Fruit fly (Drosophila melanogaster) whole organism, embryonic: ENCODE data around the gene CG42833.

Experiments
- Ada2b ChIP-seq: fragments of 200-800 bp; sonication (Bioruptor generic); IDR thresholded peaks from 2 replicates; pipeline ENCODE4 v1.3.6; 2022; ENCODE audit warnings: missing biosample characterization, missing genetic modification characterization
- Adf1 ChIP-seq: fragments of 200-800 bp; sonication (Bioruptor generic); IDR thresholded peaks from 2 replicates; pipeline ENCODE4 v1.3.6; 2022; ENCODE audit warnings: missing biosample characterization, missing genetic modification characterization
- Bgb ChIP-seq: fragments of 200-800 bp; sonication (Bioruptor generic); IDR thresholded peaks from 2 replicates; pipeline ENCODE4 v1.3.6; 2022; ENCODE audit warnings: missing biosample characterization, missing genetic modification characterization; ENCODE audit not compliant: partially characterized antibody
- Blimp-1 ChIP-seq: fragments of 200-800 bp; sonication (Bioruptor generic); optimal IDR thresholded peaks from 3 replicates; lab custom pipeline; 2018; ENCODE audit warnings: missing biosample characterization, missing genetic modification characterization, mild to moderate bottlenecking, moderate library complexity, missing genetic modification reagents
- CG11247 ChIP-seq: fragments of 200-800 bp; sonication (Bioruptor generic); IDR thresholded peaks from 2 replicates; pipeline ENCODE4 v1.3.6; 2022; ENCODE audit warnings: missing biosample characterization, missing genetic modification characterization
- CG11504 ChIP-seq: fragments of 200-800 bp; sonication (Bioruptor generic); optimal IDR thresholded peaks from 3 replicates; lab custom pipeline; 2019; ENCODE audit warnings: missing biosample characterization, mild to moderate bottlenecking, missing genetic modification characterization, moderate library complexity
- CG11560 ChIP-seq: fragments of 200-800 bp; sonication (Bioruptor generic); IDR thresholded peaks from 3 replicates; pipeline ENCODE4 v1.3.6; 2022; ENCODE audit warnings: missing biosample characterization, missing genetic modification characterization
- CG12391 ChIP-seq: fragments of 200-800 bp; sonication (Bioruptor generic); optimal IDR thresholded peaks from 3 replicates; lab custom pipeline; 2018; ENCODE audit warnings: missing biosample characterization, mild to moderate bottlenecking, missing genetic modification characterization, moderate library complexity
- CG13624 ChIP-seq: fragments of 200-800 bp; sonication (Bioruptor generic); optimal IDR thresholded peaks from 2 replicates; lab custom pipeline; 2016; ENCODE audit warnings: missing biosample characterization, missing genetic modification characterization
- CG14050 ChIP-seq: fragments of 200-800 bp; sonication (Bioruptor generic); IDR thresholded peaks from 3 replicates; pipeline ENCODE4 v1.3.6; 2022; ENCODE audit warnings: missing biosample characterization, missing genetic modification characterization
- CG15479 ChIP-seq: fragments of 200-800 bp; sonication (Bioruptor generic); optimal IDR thresholded peaks from 3 replicates; lab custom pipeline; 2019; ENCODE audit warnings: missing biosample characterization, mild to moderate bottlenecking, missing genetic modification characterization, moderate library complexity
- CG15514 ChIP-seq: fragments of 200-800 bp; sonication (Bioruptor generic); optimal IDR thresholded peaks from 3 replicates; lab custom pipeline; 2017; ENCODE audit warnings: missing biosample characterization, missing genetic modification characterization, mild to moderate bottlenecking, moderate library complexity, missing genetic modification reagents
- CG15696 ChIP-seq: fragments of 200-800 bp; sonication (Bioruptor generic); optimal IDR thresholded peaks from 2 replicates; lab custom pipeline; 2019; ENCODE audit warnings: missing biosample characterization, mild to moderate bottlenecking, missing genetic modification characterization, moderate library complexity
- CG1603 ChIP-seq: fragments of 200-800 bp; sonication (Bioruptor generic); optimal IDR thresholded peaks from 2 replicates; lab custom pipeline; 2019; ENCODE audit warnings: missing biosample characterization, mild to moderate bottlenecking, missing genetic modification characterization, moderate library complexity
- CG16813 ChIP-seq: fragments of 200-800 bp; sonication (Bioruptor generic); IDR thresholded peaks from 3 replicates; pipeline ENCODE4 v1.3.6; 2022; ENCODE audit warnings: missing biosample characterization, missing genetic modification characterization; ENCODE audit not compliant: partially characterized antibody
- CG2120 ChIP-seq: fragments of 200-800 bp; sonication (Bioruptor generic); optimal IDR thresholded peaks from 3 replicates; lab custom pipeline; 2016; ENCODE audit warnings: missing biosample characterization, missing genetic modification characterization
- CG31441 ChIP-seq: fragments of 200-800 bp; sonication (Bioruptor generic); IDR thresholded peaks from 2 replicates; pipeline ENCODE4 v1.3.6; 2022; ENCODE audit warnings: missing biosample characterization, missing genetic modification characterization
- CG32532 ChIP-seq: fragments of 200-800 bp; sonication (Bioruptor generic); IDR thresholded peaks from 2 replicates; pipeline ENCODE4 v1.3.6; 2022; ENCODE audit warnings: missing biosample characterization, missing genetic modification characterization
- CG3838 ChIP-seq: fragments of 200-800 bp; sonication (Bioruptor generic); optimal IDR thresholded peaks from 3 replicates; lab custom pipeline; 2016; ENCODE audit warnings: missing biosample characterization, missing genetic modification characterization
- CG3847 ChIP-seq: fragments of 200-800 bp; sonication (Bioruptor generic); IDR thresholded peaks from 2 replicates; pipeline ENCODE4 v1.3.6; 2022; ENCODE audit warnings: missing biosample characterization, missing genetic modification characterization
- CG4820 ChIP-seq: fragments of 200-800 bp; sonication (Bioruptor generic); optimal IDR thresholded peaks from 3 replicates; lab custom pipeline; 2016; ENCODE audit warnings: missing biosample characterization, missing genetic modification characterization
- CG5180 ChIP-seq: fragments of 200-800 bp; sonication (Bioruptor generic); optimal IDR thresholded peaks from 3 replicates; lab custom pipeline; 2017; ENCODE audit warnings: missing biosample characterization, missing genetic modification characterization, mild to moderate bottlenecking, moderate library complexity, missing genetic modification reagents
- CG6791 ChIP-seq: fragments of 200-800 bp; sonication (Bioruptor generic); IDR thresholded peaks from 3 replicates; pipeline ENCODE4 v1.3.6; 2022; ENCODE audit warnings: missing biosample characterization, missing genetic modification characterization; ENCODE audit not compliant: partially characterized antibody
- CG7556 ChIP-seq: fragments of 200-800 bp; sonication (Bioruptor generic); optimal IDR thresholded peaks from 2 replicates; lab custom pipeline; 2017; ENCODE audit warnings: missing biosample characterization, mild to moderate bottlenecking, missing genetic modification characterization
- CG9609 ChIP-seq: fragments of 200-800 bp; sonication (Bioruptor generic); optimal IDR thresholded peaks from 3 replicates; lab custom pipeline; 2016; ENCODE audit warnings: missing biosample characterization, missing genetic modification characterization
- CG9876 ChIP-seq: fragments of 200-800 bp; sonication (Bioruptor generic); optimal IDR thresholded peaks from 2 replicates; lab custom pipeline; 2016; ENCODE audit warnings: missing biosample characterization, missing genetic modification characterization
- CHES-1-like ChIP-seq: fragments of 200-800 bp; sonication (Bioruptor generic); optimal IDR thresholded peaks from 2 replicates; lab custom pipeline; 2016; ENCODE audit warnings: missing biosample characterization, missing genetic modification characterization
- Dip2 ChIP-seq: fragments of 200-800 bp; sonication (Bioruptor generic); IDR thresholded peaks from 2 replicates; pipeline ENCODE4 v1.3.6; 2022; ENCODE audit warnings: missing biosample characterization, missing genetic modification characterization
- HLH4C ChIP-seq: fragments of 200-800 bp; sonication (Bioruptor generic); IDR thresholded peaks from 3 replicates; pipeline ENCODE4 v1.3.6; 2022; ENCODE audit warnings: missing biosample characterization, missing genetic modification characterization; ENCODE audit not compliant: partially characterized antibody
- Hey ChIP-seq: fragments of 200-800 bp; sonication (Bioruptor generic); optimal IDR thresholded peaks from 3 replicates; lab custom pipeline; 2018; ENCODE audit warnings: missing biosample characterization, mild to moderate bottlenecking, missing genetic modification characterization
- Hmx ChIP-seq: fragments of 200-800 bp; sonication (Bioruptor generic); optimal IDR thresholded peaks from 2 replicates; lab custom pipeline; 2016; ENCODE audit warnings: missing biosample characterization, missing genetic modification characterization
- Optix ChIP-seq: fragments of 200-800 bp; sonication (Bioruptor generic); IDR thresholded peaks from 3 replicates; pipeline ENCODE4 v1.3.6; 2022; ENCODE audit warnings: missing biosample characterization, missing genetic modification characterization
- ac ChIP-seq: fragments of 200-800 bp; sonication (Bioruptor generic); optimal IDR thresholded peaks from 3 replicates; lab custom pipeline; 2017; ENCODE audit warnings: missing biosample characterization, mild to moderate bottlenecking, missing genetic modification characterization
- cad ChIP-seq: fragments of >200 bp; optimal IDR thresholded peaks from 2 replicates; lab custom pipeline; 2017; ENCODE audit warnings: missing biosample characterization, missing genetic modification characterization
- chif ChIP-seq, 2 experiments: fragments of 200-800 bp; sonication (Bioruptor generic); optimal IDR thresholded peaks; 3 replicates each; lab custom pipeline; 2016; ENCODE audit warnings: missing biosample characterization in 2 of 2, missing genetic modification characterization in 2 of 2
- da ChIP-seq: fragments of 200-800 bp; sonication (Bioruptor generic); optimal IDR thresholded peaks from 2 replicates; lab custom pipeline; 2016; ENCODE audit warnings: missing biosample characterization, missing genetic modification characterization
- dati ChIP-seq: fragments of 200-800 bp; sonication (Bioruptor generic); IDR thresholded peaks from 2 replicates; pipeline ENCODE4 v1.3.6; 2022; ENCODE audit warnings: missing biosample characterization, missing genetic modification characterization
- ind ChIP-seq: fragments of 200-800 bp; sonication (Bioruptor generic); optimal IDR thresholded peaks from 3 replicates; lab custom pipeline; 2016; ENCODE audit warnings: missing biosample characterization, missing genetic modification characterization
- inv ChIP-seq: fragments of 200-800 bp; sonication (Bioruptor generic); IDR thresholded peaks from 2 replicates; pipeline ENCODE4 v1.3.6; 2022; ENCODE audit warnings: missing biosample characterization, missing genetic modification characterization; ENCODE audit not compliant: partially characterized antibody
- jigr1 ChIP-seq: fragments of 200-800 bp; sonication (Bioruptor generic); IDR thresholded peaks from 3 replicates; pipeline ENCODE4 v1.3.6; 2022; ENCODE audit warnings: missing biosample characterization, missing genetic modification characterization
- lilli ChIP-seq: fragments of 200-800 bp; sonication (Bioruptor generic); optimal IDR thresholded peaks from 3 replicates; lab custom pipeline; 2016; ENCODE audit warnings: missing biosample characterization, missing genetic modification characterization
- odd ChIP-seq: fragments of 200-800 bp; sonication (Bioruptor generic); optimal IDR thresholded peaks from 2 replicates; lab custom pipeline; 2017; ENCODE audit warnings: missing biosample characterization, mild to moderate bottlenecking, missing genetic modification characterization
- pros ChIP-seq: fragments of 200-800 bp; sonication (Bioruptor generic); optimal IDR thresholded peaks from 3 replicates; lab custom pipeline; 2019; ENCODE audit warnings: missing biosample characterization, mild to moderate bottlenecking, missing genetic modification characterization, moderate library complexity
- run ChIP-seq: fragments of 200-800 bp; sonication (Bioruptor generic); optimal IDR thresholded peaks from 3 replicates; lab custom pipeline; 2018; ENCODE audit warnings: missing biosample characterization, mild to moderate bottlenecking, missing genetic modification characterization
- sc ChIP-seq, 3 experiments: fragments of >200 bp in 2 of 3; fragments of 200-800 bp in 1 of 3; sonication (Bioruptor generic) in 1 of 3; optimal IDR thresholded peaks; 2 replicates in 2 of 3; 3 replicates in 1 of 3; lab custom pipeline; 2017; ENCODE audit warnings: mild to moderate bottlenecking in 1 of 3, missing biosample characterization in 1 of 3, missing genetic modification characterization in 1 of 3, missing genetic modification reagents in 1 of 3
- ttk ChIP-seq: fragments of 200-800 bp; sonication (Bioruptor generic); IDR thresholded peaks from 2 replicates; pipeline ENCODE4 v2.1.2; 2022; ENCODE audit warnings: missing biosample characterization, missing genetic modification characterization
- twi ChIP-seq: fragments of 200-800 bp; optimal IDR thresholded peaks from 2 replicates; lab custom pipeline; 2019; ENCODE audit warnings: missing biosample characterization, mild to moderate bottlenecking, missing genetic modification characterization, moderate library complexity

Gene CG42833

DNA sequence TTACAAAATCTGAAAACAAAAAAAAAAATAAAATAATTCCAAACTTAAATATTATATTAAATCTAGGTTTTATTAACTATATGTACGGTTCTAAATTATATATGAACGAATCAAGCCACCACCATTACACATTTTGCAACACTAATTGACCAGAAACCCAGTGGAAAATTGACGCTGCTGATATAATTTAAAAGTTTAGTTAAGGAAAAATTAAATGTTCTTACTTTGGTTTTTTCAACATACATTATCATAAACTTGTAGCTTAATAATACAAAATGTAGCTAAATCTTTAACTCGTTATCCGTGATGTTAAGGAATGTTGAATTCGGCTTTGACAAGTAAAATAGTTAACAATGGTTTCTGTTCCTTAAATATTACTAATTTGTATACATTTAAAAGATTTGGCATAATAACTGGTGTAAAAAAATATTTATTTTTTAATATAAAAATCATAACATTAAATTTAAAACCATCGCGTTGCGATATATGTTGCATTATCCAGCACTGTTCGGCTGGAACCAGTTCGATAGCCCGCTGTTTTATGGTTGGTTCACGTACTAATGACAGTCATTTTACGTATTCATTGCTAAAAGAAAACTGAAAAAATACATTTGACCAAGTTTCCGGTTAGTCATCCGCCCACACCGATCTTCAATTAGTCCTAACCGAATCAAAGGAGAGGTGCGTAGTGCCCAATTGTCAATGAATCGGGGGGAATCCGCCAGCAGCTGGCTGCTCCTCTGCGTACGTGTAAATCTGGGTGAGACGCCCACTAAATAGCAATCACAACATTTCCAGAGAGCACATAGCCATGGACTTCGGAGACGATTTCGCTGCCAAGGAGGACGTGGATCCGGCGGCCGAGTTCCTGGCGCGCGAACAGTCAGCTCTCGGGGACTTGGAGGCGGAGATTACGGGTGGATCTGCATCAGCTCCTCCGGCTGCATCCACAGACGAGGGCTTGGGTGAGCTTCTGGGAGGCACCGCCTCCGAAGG, 42.4 kb downstream of the CG42833 start (continued):
- TF ChIP-seq CG13624 (GFP tag; lab: Kevin White, UChicago) (no peak), CG6791 (GFP tag; lab: Robert Waterston, UW) (peak; percentile 45; the same call in 1 of the 3 replicates), jigr1 (peak; percentile 51; the same call in 2 of the 3 replicates), CG15514 (GFP tag; lab: Kevin White, UChicago) (peak; percentile 99), twi (tag; lab: Kevin White, UChicago) (peak; percentile 27), Adf1 (no peak; the same call in 1 of the 2 replicates), ind (GFP tag; lab: Kevin White, UChicago) (peak; percentile 56), CG9876 (GFP tag; lab: Kevin White, UChicago) (no peak), Optix (no peak), run (tag; lab: Kevin White, UChicago) (no peak), HLH4C (GFP tag; lab: Robert Waterston, UW) (peak; percentile 59; the same call in 1 of the 3 replicates), lilli (GFP tag; lab: Kevin White, UChicago) (peak; percentile 52), CG31441 (no peak; the same call in none of the 2 replicates), dati (GFP tag; lab: Robert Waterston, UW) (no peak), pros (GFP tag; lab: Kevin White, UChicago) (no peak), CG7556 (GFP tag; lab: Kevin White, UChicago) (peak; percentile 64), Bgb (peak; percentile 68), Dip2 (GFP tag; lab: Robert Waterston, UW) (no peak), CG11560 (no peak; the same call in 2 of the 3 replicates), ttk (GFP tag; lab: Robert Waterston, UW) (peak; percentile 32; the same call in 1 of the 2 replicates), odd (GFP tag; lab: Kevin White, UChicago) (no peak), CG11247 (peak; percentile 60), CG9609 (no peak), chif (GFP tag; optimal IDR thresholded peaks at IDR 0.05; lab: Kevin White, UChicago) (no peak), CG15479 (GFP tag; lab: Kevin White, UChicago) (no peak), CG1603 (peak; percentile 6), CG11504 (tag; lab: Kevin White, UChicago) (peak; percentile 67), CG16813 (peak; percentile 72), CG32532 (GFP tag; lab: Robert Waterston, UW) (peak; percentile 46), CHES-1-like (GFP tag; lab: Kevin White, UChicago) (no peak), CG4820 (peak; percentile 32), CG14050 (GFP tag; lab: Robert Waterston, UW) (peak; percentile 32), Blimp-1 (GFP tag; lab: Kevin White, UChicago) (peak; percentile 40), Ada2b (GFP tag; lab: Robert Waterston, UW) (peak; percentile 41; the same call in 1 of the 2 replicates), Hey (tag; lab: Kevin White, UChicago) (no peak), cad (GFP tag; lab: Kevin White, UChicago) (peak; percentile 28), CG15696 (tag; lab: Kevin White, UChicago) (no peak), CG12391 (tag; lab: Kevin White, UChicago) (peak; percentile 76), CG3847 (peak; percentile 66), sc (optimal IDR thresholded peaks at IDR 0.05; lab: Kevin White, UChicago) (no peak), sc (GFP tag; optimal IDR thresholded peaks at IDR 0.05; lab: Kevin White, UChicago) (peak; percentile 34), inv (GFP tag; lab: Robert Waterston, UW) (peak; percentile 63), CG3838 (GFP tag; lab: Kevin White, UChicago) (no peak), da (GFP tag; lab: Kevin White, UChicago) (no peak), ac (no peak), CG2120 (GFP tag; lab: Kevin White, UChicago) (peak; percentile 64), CG5180 (peak; percentile 10), Hmx (GFP tag; lab: Kevin White, UChicago) (no peak)
